Fruit fly (Drosophila melanogaster): ENCODE measurements around the gene Drsl3.
A peak's percentile ranks its signal among the peaks of the same experiment; 100 is the strongest.

The Drsl3 gene

DNA sequence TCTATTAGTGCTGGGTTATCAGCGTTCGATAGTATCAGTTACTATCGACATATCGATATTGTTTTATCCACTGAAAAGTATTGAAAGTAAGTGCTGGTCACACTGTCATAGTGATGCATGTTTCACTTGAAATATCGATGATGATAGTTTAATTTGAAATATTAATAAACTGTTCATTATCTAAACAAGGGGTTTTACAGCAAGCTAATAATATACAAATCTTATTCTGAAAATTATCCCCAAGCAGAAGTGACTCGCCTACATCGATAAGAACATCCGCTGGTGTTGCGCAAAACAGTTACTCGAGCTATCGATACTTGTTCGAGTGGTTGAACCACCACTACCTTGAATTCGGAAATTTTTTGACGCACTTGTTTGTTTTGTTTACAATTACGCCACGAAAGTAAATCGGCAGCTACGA is 4.4 kb downstream of the Drsl3 start, which contains the start of the genes PIG-C, CG12016 and Dpm2 (continued):
- peak; percentile 78 for TF ChIP-seq B-H2 (GFP tag; optimal IDR thresholded peaks at IDR 0.05)
- TF ChIP-seq gro (GFP tag; optimal IDR thresholded peaks at IDR 0.05) = peak; percentile 83
- TF ChIP-seq Hr3 (GFP tag; optimal IDR thresholded peaks at IDR 0.05) = peak; percentile 48
- peak; percentile 44 for TF ChIP-seq Aef1 (GFP tag; IDR thresholded peaks at IDR 0.05)
- TF ChIP-seq unc-4 (GFP tag; IDR thresholded peaks at IDR 0.05; ENCODE audit: partially characterized antibody) = peak; percentile 98
- TF ChIP-seq Oli (tag; optimal IDR thresholded peaks at IDR 0.05) = peak; percentile 28
- no peak for TF ChIP-seq Meics (GFP tag; optimal IDR thresholded peaks at IDR 0.05)
- no peak for TF ChIP-seq eve (GFP tag; optimal IDR thresholded peaks at IDR 0.05)
- peak; percentile 62 for TF ChIP-seq kay (GFP tag; optimal IDR thresholded peaks at IDR 0.05)
- TF ChIP-seq HLHmδ (GFP tag; optimal IDR thresholded peaks at IDR 0.05) = no peak
- TF ChIP-seq CG14860 (GFP tag; IDR thresholded peaks at IDR 0.05; ENCODE audit: partially characterized antibody) = peak; percentile 96
- TF ChIP-seq CG7556 (GFP tag; optimal IDR thresholded peaks at IDR 0.05) = no peak
- TF ChIP-seq CG8765 (GFP tag; IDR thresholded peaks at IDR 0.05) = peak; percentile 22; the same call in 1 of the 2 replicates
- no peak for TF ChIP-seq CG1832 (GFP tag; optimal IDR thresholded peaks at IDR 0.05)
- no peak for TF ChIP-seq ken (GFP tag; IDR thresholded peaks at IDR 0.05)
- no peak for TF ChIP-seq ci (GFP tag; IDR thresholded peaks at IDR 0.05)
- no peak for TF ChIP-seq HHEX (GFP tag; optimal IDR thresholded peaks at IDR 0.05)
- peak; percentile 91 for TF ChIP-seq pzg (GFP tag; optimal IDR thresholded peaks at IDR 0.05)
- TF ChIP-seq CG17359 (tag; optimal IDR thresholded peaks at IDR 0.05) = peak; percentile 48
- TF ChIP-seq exex (tag; optimal IDR thresholded peaks at IDR 0.05) = no peak
- peak; percentile 82 for TF ChIP-seq CG2116 (GFP tag; optimal IDR thresholded peaks at IDR 0.05)
- TF ChIP-seq sqz (GFP tag; optimal IDR thresholded peaks at IDR 0.05) = no peak
- TF ChIP-seq hth (optimal IDR thresholded peaks at IDR 0.05) = no peak
- TF ChIP-seq CG10321 (GFP tag; IDR thresholded peaks at IDR 0.05) = no peak
- TF ChIP-seq az2 (GFP tag; optimal IDR thresholded peaks at IDR 0.05) = peak; percentile 71
- TF ChIP-seq gsb-n (tag; optimal IDR thresholded peaks at IDR 0.05) = no peak
- no peak for TF ChIP-seq CG5953 (GFP tag; IDR thresholded peaks at IDR 0.05)
- TF ChIP-seq CG2199 (GFP tag; IDR thresholded peaks at IDR 0.05) = no peak
- TF ChIP-seq wdn (GFP tag; IDR thresholded peaks at IDR 0.05) = peak; percentile 52; the same call in 1 of the 2 replicates
- peak; percentile 45 for TF ChIP-seq mirr (GFP tag; optimal IDR thresholded peaks at IDR 0.05)
- TF ChIP-seq ara (GFP tag; IDR thresholded peaks at IDR 0.05) = no peak
- TF ChIP-seq CG2712 (tag; optimal IDR thresholded peaks at IDR 0.05) = peak; percentile 81
- no peak for TF ChIP-seq Spps (tag; optimal IDR thresholded peaks at IDR 0.05)
- TF ChIP-seq NC2β (GFP tag; optimal IDR thresholded peaks at IDR 0.05) = peak; percentile 63
- no peak for TF ChIP-seq CG5245 (GFP tag; optimal IDR thresholded peaks at IDR 0.05)
- TF ChIP-seq MBD-R2 (GFP tag; IDR thresholded peaks at IDR 0.05) = peak; percentile 89
- TF ChIP-seq Antp (GFP tag; optimal IDR thresholded peaks at IDR 0.05) = peak; percentile 71
- peak; percentile 58; the same call in 1 of the 2 replicates for TF ChIP-seq HLH3B (GFP tag; IDR thresholded peaks at IDR 0.05)
- peak; percentile 69 for TF ChIP-seq CG15601 (tag; optimal IDR thresholded peaks at IDR 0.05)
- no peak for TF ChIP-seq sc (optimal IDR thresholded peaks at IDR 0.05)
- no peak for TF ChIP-seq sc (GFP tag; optimal IDR thresholded peaks at IDR 0.05)
- no peak for TF ChIP-seq otp (GFP tag; IDR thresholded peaks at IDR 0.05)
- TF ChIP-seq CG8944 (GFP tag; optimal IDR thresholded peaks at IDR 0.05) = peak; percentile 70
- peak; percentile 68 for TF ChIP-seq CG15696 (tag; optimal IDR thresholded peaks at IDR 0.05)
- TF ChIP-seq Tbp (GFP tag; optimal IDR thresholded peaks at IDR 0.05) = peak; percentile 1
- no peak for TF ChIP-seq CG6683 (GFP tag; optimal IDR thresholded peaks at IDR 0.05)
- TF ChIP-seq CG17385 (GFP tag; optimal IDR thresholded peaks at IDR 0.05) = no peak
- peak; percentile 67 for TF ChIP-seq NFAT (GFP tag; IDR thresholded peaks at IDR 0.05)
- peak; percentile 60 for TF ChIP-seq twi (tag; optimal IDR thresholded peaks at IDR 0.05)
- peak; percentile 69 for TF ChIP-seq CG13775 (GFP tag; optimal IDR thresholded peaks at IDR 0.05)
- TF ChIP-seq CG3407 (GFP tag; optimal IDR thresholded peaks at IDR 0.05) = peak; percentile 16
- TF ChIP-seq gce (GFP tag; IDR thresholded peaks at IDR 0.05) = no peak
